Fruit fly (Drosophila melanogaster) whole organism, prepupa: ENCODE results near the gene Pgant4.
A peak's percentile ranks its signal among the peaks of the same experiment; 100 is the strongest.

Experiments
- CG10631 ChIP-seq: fragments of 200-800 bp; sonication (Bioruptor generic); optimal IDR thresholded peaks from 2 replicates; lab custom pipeline; 2016; ENCODE audit warnings: missing biosample characterization, missing genetic modification characterization
- CG11902 ChIP-seq: fragments of 200-800 bp; sonication (Bioruptor generic); optimal IDR thresholded peaks from 3 replicates; lab custom pipeline; 2016; ENCODE audit warnings: missing biosample characterization, missing genetic modification characterization
- CG15336 ChIP-seq: fragments of 200-800 bp; sonication (Bioruptor generic); IDR thresholded peaks from 2 replicates; pipeline ENCODE4 v1.3.6; 2022; ENCODE audit warnings: missing biosample characterization, missing genetic modification characterization
- CG1621 ChIP-seq: fragments of 200-800 bp; sonication (Bioruptor generic); optimal IDR thresholded peaks from 3 replicates; lab custom pipeline; 2018; ENCODE audit warnings: missing biosample characterization, mild to moderate bottlenecking, missing genetic modification characterization
- CG3032 ChIP-seq: fragments of 200-800 bp; optimal IDR thresholded peaks from 2 replicates; lab custom pipeline; 2019; ENCODE audit warnings: missing biosample characterization, mild to moderate bottlenecking, missing genetic modification characterization, moderate library complexity
- CG31627 ChIP-seq: fragments of 200-800 bp; sonication (Bioruptor generic); optimal IDR thresholded peaks from 3 replicates; lab custom pipeline; 2016; ENCODE audit warnings: missing biosample characterization, missing genetic modification characterization
- CG32006 ChIP-seq: fragments of 200-800 bp; sonication (Bioruptor generic); optimal IDR thresholded peaks from 3 replicates; lab custom pipeline; 2017; ENCODE audit warnings: missing biosample characterization, mild to moderate bottlenecking, missing genetic modification characterization
- CG3919 ChIP-seq: fragments of 200-800 bp; sonication (Bioruptor generic); optimal IDR thresholded peaks from 3 replicates; lab custom pipeline; 2016; ENCODE audit warnings: missing biosample characterization, missing genetic modification characterization
- CG8119 ChIP-seq: fragments of 200-800 bp; sonication (Bioruptor generic); IDR thresholded peaks from 3 replicates; pipeline ENCODE4 v1.3.6; 2022; ENCODE audit warnings: missing biosample characterization, missing genetic modification characterization
- Eip75B ChIP-seq: fragments of 200-800 bp; sonication (Bioruptor generic); optimal IDR thresholded peaks from 3 replicates; lab custom pipeline; 2016; ENCODE audit warnings: missing biosample characterization, missing genetic modification characterization
- Eip78C ChIP-seq: fragments of 200-800 bp; sonication (Bioruptor generic); peaks from one replicate; lab custom pipeline; 2016; ENCODE audit warnings: missing biosample characterization, missing genetic modification characterization
- Ets21C ChIP-seq: fragments of 200-800 bp; sonication (Bioruptor generic); optimal IDR thresholded peaks from 3 replicates; lab custom pipeline; 2016; ENCODE audit warnings: missing biosample characterization, missing genetic modification characterization
- Ets96B ChIP-seq: fragments of 200-800 bp; optimal IDR thresholded peaks from 2 replicates; lab custom pipeline; 2019; ENCODE audit warnings: missing biosample characterization, mild to moderate bottlenecking, missing genetic modification characterization, moderate library complexity
- Gug ChIP-seq: fragments of 200-800 bp; sonication (Bioruptor generic); IDR thresholded peaks from 2 replicates; pipeline ENCODE4 v1.3.6; 2022; ENCODE audit warnings: missing biosample characterization, missing genetic modification characterization
- Hr38 ChIP-seq: sonication (Bioruptor generic); optimal IDR thresholded peaks from 2 replicates; lab custom pipeline; 2016; ENCODE audit warnings: missing biosample characterization, missing genetic modification characterization
- Hr39 ChIP-seq: fragments of 200-800 bp; sonication (Bioruptor generic); optimal IDR thresholded peaks from 2 replicates; lab custom pipeline; 2016; ENCODE audit warnings: missing biosample characterization, missing genetic modification characterization
- Hr4 ChIP-seq: fragments of 200-800 bp; sonication (Bioruptor generic); optimal IDR thresholded peaks from 3 replicates; lab custom pipeline; 2016; ENCODE audit warnings: missing biosample characterization, missing genetic modification characterization
- Met ChIP-seq: fragments of 200-800 bp; sonication (Bioruptor generic); optimal IDR thresholded peaks from 3 replicates; lab custom pipeline; 2016; ENCODE audit warnings: missing biosample characterization, missing genetic modification characterization
- OdsH ChIP-seq: fragments of 200-800 bp; sonication (Bioruptor generic); optimal IDR thresholded peaks from 3 replicates; lab custom pipeline; 2016; ENCODE audit warnings: missing biosample characterization, missing genetic modification characterization
- Smox ChIP-seq: fragments of 200-800 bp; sonication (Bioruptor generic); optimal IDR thresholded peaks from 3 replicates; lab custom pipeline; 2016; ENCODE audit warnings: missing biosample characterization, missing genetic modification characterization
- Sox102F ChIP-seq: fragments of 200-800 bp; sonication (Bioruptor generic); optimal IDR thresholded peaks from 2 replicates; lab custom pipeline; 2016; ENCODE audit warnings: missing biosample characterization, mild to moderate bottlenecking, missing genetic modification characterization
- Sox14 ChIP-seq: fragments of 200-800 bp; sonication (Bioruptor generic); optimal IDR thresholded peaks from 3 replicates; lab custom pipeline; 2016; ENCODE audit warnings: missing biosample characterization, missing genetic modification characterization
- achi ChIP-seq: fragments of 200-800 bp; sonication (Bioruptor generic); optimal IDR thresholded peaks from 3 replicates; lab custom pipeline; 2016; ENCODE audit warnings: missing biosample characterization, missing genetic modification characterization
- cyc ChIP-seq: fragments of 200-800 bp; sonication (Bioruptor generic); optimal IDR thresholded peaks from 3 replicates; lab custom pipeline; 2016; ENCODE audit warnings: missing biosample characterization, missing genetic modification characterization
- eg ChIP-seq: fragments of 200-800 bp; sonication (Bioruptor generic); IDR thresholded peaks from 3 replicates; pipeline ENCODE4 v1.3.6; 2022; ENCODE audit warnings: missing biosample characterization, missing genetic modification characterization
- esn ChIP-seq: fragments of 200-800 bp; sonication (Bioruptor generic); optimal IDR thresholded peaks from 2 replicates; lab custom pipeline; 2016; ENCODE audit warnings: missing biosample characterization, mild to moderate bottlenecking, missing genetic modification characterization, moderate library complexity
- lz ChIP-seq: fragments of 200-800 bp; sonication (Bioruptor generic); optimal IDR thresholded peaks from 3 replicates; lab custom pipeline; 2016; ENCODE audit warnings: missing biosample characterization, missing genetic modification characterization
- salr ChIP-seq, 2 experiments: fragments of 200-800 bp; sonication (Bioruptor generic); optimal IDR thresholded peaks; 3 replicates each; lab custom pipeline; 2016 to 2018; ENCODE audit warnings: missing biosample characterization in 2 of 2, missing genetic modification characterization in 2 of 2, mild to moderate bottlenecking in 1 of 2
- ss ChIP-seq, 2 experiments: fragments of 200-800 bp; sonication (Bioruptor generic); optimal IDR thresholded peaks; 2 replicates in 1 of 2; 3 replicates in 1 of 2; lab custom pipeline; 2017 to 2018; ENCODE audit warnings: mild to moderate bottlenecking in 2 of 2, missing biosample characterization in 2 of 2, missing genetic modification characterization in 2 of 2, moderate library complexity in 1 of 2
- svp ChIP-seq: fragments of 200-800 bp; sonication (Bioruptor generic); peaks from one replicate; lab custom pipeline; 2016; ENCODE audit warnings: missing biosample characterization, missing genetic modification characterization
- topi ChIP-seq: fragments of 200-800 bp; sonication (Bioruptor generic); optimal IDR thresholded peaks from 3 replicates; lab custom pipeline; 2016; ENCODE audit warnings: missing biosample characterization, missing genetic modification characterization
- vri ChIP-seq: fragments of 200-800 bp; sonication (Bioruptor generic); optimal IDR thresholded peaks from 3 replicates; lab custom pipeline; 2016; ENCODE audit warnings: missing biosample characterization, mild to moderate bottlenecking, missing genetic modification characterization

The Pgant4 gene

dm6 chr2L:3507209-3508164, 35.1 kb downstream of the Pgant4 start, which contains the start of gene tim:
Gene tim, minus strand, starts transcription at chr2L:3508119.
- peak; percentile 53 for TF ChIP-seq Eip78C (GFP tag; lab: Kevin White, UChicago)
- peak; percentile 30 for TF ChIP-seq CG10631 (GFP tag; lab: Kevin White, UChicago)
- TF ChIP-seq CG8119 (GFP tag; lab: Robert Waterston, UW), result peak; percentile 40; the same call in 1 of the 3 replicates
- peak; percentile 36; the same call in 2 of the 3 replicates for TF ChIP-seq eg
- TF ChIP-seq svp (GFP tag; lab: Kevin White, UChicago), result peak; percentile 77
- no peak for TF ChIP-seq Eip75B (GFP tag; lab: Kevin White, UChicago)
- no peak for TF ChIP-seq vri (GFP tag; lab: Kevin White, UChicago)
- TF ChIP-seq CG15336, result 0 out of 2 replicates have a peak, but pooled peaks have one; percentile 23
- TF ChIP-seq Gug (GFP tag; lab: Robert Waterston, UW), result peak; percentile 46; the same call in 1 of the 2 replicates
- no peak for TF ChIP-seq salr (GFP tag; optimal IDR thresholded peaks at IDR 0.05; lab: Kevin White, UChicago)

dm6 chr2L:3510002-3510401, 37.6 kb downstream of the Pgant4 start, which contains the start of gene CG31954:
Gene CG31954, minus strand, starts transcription at chr2L:3510102.
- TF ChIP-seq esn (GFP tag; lab: Kevin White, UChicago), result no peak
- no peak for TF ChIP-seq CG31627 (GFP tag; lab: Kevin White, UChicago)
- no peak for TF ChIP-seq Met (GFP tag; lab: Kevin White, UChicago)
- no peak for TF ChIP-seq Eip75B (GFP tag; lab: Kevin White, UChicago)
- no peak for TF ChIP-seq CG11902 (GFP tag; lab: Kevin White, UChicago)
- TF ChIP-seq Hr39 (GFP tag; lab: Kevin White, UChicago), result no peak
- TF ChIP-seq CG10631 (GFP tag; lab: Kevin White, UChicago), result no peak
- TF ChIP-seq Hr4 (GFP tag; lab: Kevin White, UChicago), result no peak
- TF ChIP-seq CG3032 (tag; lab: Kevin White, UChicago), result no peak
- TF ChIP-seq salr (GFP tag; optimal IDR thresholded peaks at IDR 0.05; lab: Kevin White, UChicago), result no peak
- no peak for TF ChIP-seq ss (GFP tag; optimal IDR thresholded peaks at IDR 0.05; lab: Kevin White, UChicago)
- no peak for TF ChIP-seq CG1621 (tag; lab: Kevin White, UChicago)
- TF ChIP-seq topi (GFP tag; lab: Kevin White, UChicago), result no peak
- no peak for TF ChIP-seq cyc (GFP tag; lab: Kevin White, UChicago)
- no peak for TF ChIP-seq CG32006 (GFP tag; lab: Kevin White, UChicago)
- TF ChIP-seq Ets96B (tag; lab: Kevin White, UChicago), result no peak
- TF ChIP-seq CG3919, result no peak
- TF ChIP-seq Sox102F (GFP tag; lab: Kevin White, UChicago), result no peak

- TF ChIP-seq Hr38 (GFP tag; lab: Kevin White, UChicago) (no peak), svp (GFP tag; lab: Kevin White, UChicago) (peak; percentile 53)
Measured at dm6 chr2L:3514569-3515191, 42.3 kb downstream of the Pgant4 start, which contains the start of the genes LeuRS and CG17593. Gene LeuRS, minus strand, starts transcription at chr2L:3514656. Gene CG17593, plus strand, starts transcription at chr2L:3514872.

dm6 chr2L:3519551-3519950, 47.1 kb downstream of the Pgant4 start, which contains the start of the genes CG3213 and CG8851:
Gene CG3213, minus strand, starts transcription at chr2L:3519651.
Gene CG8851, plus strand, starts transcription at chr2L:3519677.
- TF ChIP-seq OdsH (GFP tag; lab: Kevin White, UChicago) (no peak), Eip78C (GFP tag; lab: Kevin White, UChicago) (no peak), topi (GFP tag; lab: Kevin White, UChicago) (no peak), Smox (GFP tag; lab: Kevin White, UChicago) (no peak), CG3919 (no peak), lz (GFP tag; lab: Kevin White, UChicago) (no peak), CG31627 (GFP tag; lab: Kevin White, UChicago) (no peak), Sox14 (GFP tag; lab: Kevin White, UChicago) (no peak), Ets21C (GFP tag; lab: Kevin White, UChicago) (no peak), Hr39 (GFP tag; lab: Kevin White, UChicago) (no peak), svp (GFP tag; lab: Kevin White, UChicago) (no peak), CG15336 (no peak), Hr4 (GFP tag; lab: Kevin White, UChicago) (no peak), CG10631 (GFP tag; lab: Kevin White, UChicago) (no peak), achi (GFP tag; lab: Kevin White, UChicago) (no peak)
